Fruit fly (Drosophila melanogaster) whole organism, embryonic: ENCODE results near the gene Mettl5.

ENCODE experiments used
- Aef1 ChIP-seq: fragments of 200-800 bp; sonication (Bioruptor generic); IDR thresholded peaks from 3 replicates; pipeline ENCODE4 v1.3.6; 2022; ENCODE audit warnings: missing biosample characterization, missing genetic modification characterization
- CG10366 ChIP-seq: fragments of 200-800 bp; sonication (Bioruptor generic); IDR thresholded peaks from 2 replicates; pipeline ENCODE4 v1.3.6; 2022; ENCODE audit warnings: missing biosample characterization, missing genetic modification characterization
- CG11085 ChIP-seq: fragments of 200-800 bp; sonication (Bioruptor generic); IDR thresholded peaks from 2 replicates; pipeline ENCODE4 v1.3.6; 2022; ENCODE audit warnings: missing biosample characterization, missing genetic modification characterization
- CG11247 ChIP-seq: fragments of 200-800 bp; sonication (Bioruptor generic); IDR thresholded peaks from 2 replicates; pipeline ENCODE4 v1.3.6; 2022; ENCODE audit warnings: missing biosample characterization, missing genetic modification characterization
- CG11456 ChIP-seq: fragments of 200-800 bp; sonication (Bioruptor generic); IDR thresholded peaks from 3 replicates; pipeline ENCODE4 v1.3.6; 2022; ENCODE audit warnings: missing biosample characterization, missing genetic modification characterization
- CG14014 ChIP-seq: fragments of 200-800 bp; sonication (Bioruptor generic); IDR thresholded peaks from 2 replicates; pipeline ENCODE4 v1.3.6; 2022; ENCODE audit warnings: missing biosample characterization, missing genetic modification characterization
- CG17328 ChIP-seq: fragments of 200-800 bp; sonication (Bioruptor generic); IDR thresholded peaks from 2 replicates; pipeline ENCODE4 v1.3.6; 2022; ENCODE audit warnings: missing biosample characterization, missing genetic modification characterization
- CG17568 ChIP-seq: fragments of 200-800 bp; sonication (Bioruptor generic); optimal IDR thresholded peaks from 2 replicates; lab custom pipeline; 2018; ENCODE audit warnings: missing biosample characterization, mild to moderate bottlenecking, missing genetic modification characterization, moderate library complexity
- CG2129 ChIP-seq: fragments of 200-800 bp; sonication (Bioruptor generic); IDR thresholded peaks from 2 replicates; pipeline ENCODE4 v1.3.6; 2022; ENCODE audit warnings: missing biosample characterization, missing genetic modification characterization; ENCODE audit not compliant: partially characterized antibody
- CG2202 ChIP-seq: fragments of 200-800 bp; sonication (Bioruptor generic); optimal IDR thresholded peaks from 2 replicates; lab custom pipeline; 2018; ENCODE audit warnings: missing biosample characterization, mild to moderate bottlenecking, missing genetic modification characterization
- CG3726 ChIP-seq: fragments of 200-800 bp; sonication (Bioruptor generic); IDR thresholded peaks from 3 replicates; pipeline ENCODE4, ENCODE4 v1.3.6; 2022; ENCODE audit warnings: missing biosample characterization, missing genetic modification characterization
- CG3995 ChIP-seq: fragments of 200-800 bp; sonication (Bioruptor generic); optimal IDR thresholded peaks from 3 replicates; lab custom pipeline; 2016; ENCODE audit warnings: missing biosample characterization, missing genetic modification characterization
- CG6854 ChIP-seq: fragments of 200-800 bp; sonication (Bioruptor generic); optimal IDR thresholded peaks from 3 replicates; lab custom pipeline; 2017; ENCODE audit warnings: missing biosample characterization, mild to moderate bottlenecking, missing genetic modification characterization
- CG8924 ChIP-seq: fragments of 200-800 bp; optimal IDR thresholded peaks from 3 replicates; lab custom pipeline; 2019; ENCODE audit warnings: missing biosample characterization, mild to moderate bottlenecking, missing genetic modification characterization, moderate library complexity
- CG9437 ChIP-seq: fragments of 200-800 bp; sonication (Bioruptor generic); optimal IDR thresholded peaks from 2 replicates; lab custom pipeline; 2018; ENCODE audit warnings: missing biosample characterization, mild to moderate bottlenecking, missing genetic modification characterization
- CG9876 ChIP-seq: fragments of 200-800 bp; sonication (Bioruptor generic); optimal IDR thresholded peaks from 2 replicates; lab custom pipeline; 2016; ENCODE audit warnings: missing biosample characterization, missing genetic modification characterization
- CTCF ChIP-seq: fragments of 200-800 bp; sonication (Bioruptor generic); optimal IDR thresholded peaks from 2 replicates; lab custom pipeline; 2017; ENCODE audit warnings: missing biosample characterization, mild to moderate bottlenecking, missing genetic modification characterization, moderate library complexity
- H15 ChIP-seq: fragments of 200-800 bp; sonication (Bioruptor generic); IDR thresholded peaks from 3 replicates; pipeline ENCODE4 v1.3.6; 2022; ENCODE audit warnings: missing biosample characterization, missing genetic modification characterization
- HLH3B ChIP-seq: fragments of 200-800 bp; sonication (Bioruptor generic); IDR thresholded peaks from 2 replicates; pipeline ENCODE4 v1.3.6; 2022; ENCODE audit warnings: missing biosample characterization, missing genetic modification characterization
- HLH4C ChIP-seq: fragments of 200-800 bp; sonication (Bioruptor generic); IDR thresholded peaks from 3 replicates; pipeline ENCODE4 v1.3.6; 2022; ENCODE audit warnings: missing biosample characterization, missing genetic modification characterization; ENCODE audit not compliant: partially characterized antibody
- Hr3 ChIP-seq: fragments of 200-800 bp; sonication (Bioruptor generic); optimal IDR thresholded peaks from 3 replicates; lab custom pipeline; 2016; ENCODE audit warnings: missing biosample characterization, missing genetic modification characterization
- Mad ChIP-seq: fragments of 200-800 bp; sonication (Bioruptor generic); optimal IDR thresholded peaks from 2 replicates; lab custom pipeline; 2016; ENCODE audit warnings: missing biosample characterization, missing genetic modification characterization
- NC2β ChIP-seq: fragments of 200-800 bp; sonication (Bioruptor generic); optimal IDR thresholded peaks from 2 replicates; lab custom pipeline; 2016; ENCODE audit warnings: missing biosample characterization, missing genetic modification characterization
- Nf-YC ChIP-seq: fragments of 200-800 bp; optimal IDR thresholded peaks from 3 replicates; lab custom pipeline; 2019; ENCODE audit warnings: missing biosample characterization, mild to moderate bottlenecking, missing genetic modification characterization, moderate library complexity
- Ptx1 ChIP-seq: fragments of 200-800 bp; sonication (Bioruptor generic); IDR thresholded peaks from 2 replicates; pipeline ENCODE4 v1.3.6; 2022; ENCODE audit warnings: missing biosample characterization, missing genetic modification characterization
- Scr ChIP-seq: fragments of 200-800 bp; sonication (Bioruptor generic); IDR thresholded peaks from 2 replicates; pipeline ENCODE4 v1.3.6; 2022; ENCODE audit warnings: missing biosample characterization, missing genetic modification characterization; ENCODE audit not compliant: partially characterized antibody
- Sry-δ ChIP-seq: fragments of 200-800 bp; sonication (Bioruptor generic); optimal IDR thresholded peaks from 2 replicates; lab custom pipeline; 2016; ENCODE audit warnings: missing biosample characterization, missing genetic modification characterization
- TFAM ChIP-seq: fragments of 200-800 bp; sonication (Bioruptor generic); optimal IDR thresholded peaks from 2 replicates; lab custom pipeline; 2017; ENCODE audit warnings: missing biosample characterization, missing genetic modification characterization, inconsistent platforms
- abd-A ChIP-seq: fragments of 200-800 bp; sonication (Bioruptor generic); optimal IDR thresholded peaks from 3 replicates; lab custom pipeline; 2019; ENCODE audit warnings: missing biosample characterization, mild to moderate bottlenecking, missing genetic modification characterization, moderate library complexity
- croc ChIP-seq: fragments of 200-800 bp; sonication (Bioruptor generic); conservative IDR thresholded peaks from 3 replicates; pipeline ENCODE4 v1.3.6; 2022; ENCODE audit warnings: missing biosample characterization, missing genetic modification characterization
- cwo ChIP-seq: fragments of 200-800 bp; sonication (Bioruptor generic); optimal IDR thresholded peaks from 3 replicates; lab custom pipeline; 2017; ENCODE audit warnings: missing biosample characterization, missing genetic modification characterization, mild to moderate bottlenecking, moderate library complexity, missing genetic modification reagents
- dati ChIP-seq: fragments of 200-800 bp; sonication (Bioruptor generic); IDR thresholded peaks from 2 replicates; pipeline ENCODE4 v1.3.6; 2022; ENCODE audit warnings: missing biosample characterization, missing genetic modification characterization
- dmrt11E ChIP-seq: fragments of 200-800 bp; sonication (Bioruptor generic); optimal IDR thresholded peaks from 3 replicates; lab custom pipeline; 2018; ENCODE audit warnings: missing biosample characterization, mild to moderate bottlenecking, missing genetic modification characterization, moderate library complexity
- dmrt99B ChIP-seq: fragments of 200-800 bp; sonication (Bioruptor generic); optimal IDR thresholded peaks from 2 replicates; lab custom pipeline; 2018; ENCODE audit warnings: missing biosample characterization, mild to moderate bottlenecking, missing genetic modification characterization, moderate library complexity
- eve ChIP-seq, 2 experiments: fragments of >200 bp; optimal IDR thresholded peaks; 2 replicates each; lab custom pipeline; 2017; ENCODE audit warnings: missing biosample characterization in 2 of 2, missing genetic modification characterization in 2 of 2
- gsb ChIP-seq: fragments of 200-800 bp; sonication (Bioruptor generic); IDR thresholded peaks from 2 replicates; pipeline ENCODE4 v1.3.6; 2022; ENCODE audit warnings: missing biosample characterization, missing genetic modification characterization
- h ChIP-seq: fragments of >200 bp; optimal IDR thresholded peaks from 2 replicates; lab custom pipeline; 2017
- her ChIP-seq: fragments of 200-800 bp; sonication (Bioruptor generic); optimal IDR thresholded peaks from 2 replicates; lab custom pipeline; 2016; ENCODE audit warnings: missing biosample characterization, missing genetic modification characterization
- onecut ChIP-seq: fragments of 200-800 bp; sonication (Bioruptor generic); IDR thresholded peaks from 2 replicates; pipeline ENCODE4 v1.3.6; 2022; ENCODE audit warnings: missing biosample characterization, missing genetic modification characterization
- pb ChIP-seq: fragments of 200-800 bp; sonication (Bioruptor generic); optimal IDR thresholded peaks from 3 replicates; lab custom pipeline; 2016; ENCODE audit warnings: missing biosample characterization, missing genetic modification characterization
- pros ChIP-seq: fragments of 200-800 bp; sonication (Bioruptor generic); optimal IDR thresholded peaks from 3 replicates; lab custom pipeline; 2019; ENCODE audit warnings: missing biosample characterization, mild to moderate bottlenecking, missing genetic modification characterization, moderate library complexity
- psq ChIP-seq: fragments of 200-800 bp; sonication (Bioruptor generic); optimal IDR thresholded peaks from 2 replicates; lab custom pipeline; 2017; ENCODE audit warnings: missing biosample characterization, missing genetic modification characterization
- schlank ChIP-seq: fragments of 200-800 bp; sonication (Bioruptor generic); optimal IDR thresholded peaks from 2 replicates; lab custom pipeline; 2018; ENCODE audit warnings: missing biosample characterization, mild to moderate bottlenecking, missing genetic modification characterization
- sens-2 ChIP-seq: fragments of 200-800 bp; sonication (Bioruptor generic); IDR thresholded peaks from 2 replicates; pipeline ENCODE4 v1.3.6; 2022; ENCODE audit warnings: missing biosample characterization, missing genetic modification characterization
- slbo ChIP-seq: fragments of 200-800 bp; sonication (Bioruptor generic); IDR thresholded peaks from 2 replicates; pipeline ENCODE4 v1.3.6; 2022; ENCODE audit warnings: missing biosample characterization, missing genetic modification characterization
- slou ChIP-seq: fragments of 200-800 bp; sonication (Bioruptor generic); optimal IDR thresholded peaks from 3 replicates; lab custom pipeline; 2016; ENCODE audit warnings: missing biosample characterization, missing genetic modification characterization
- sug ChIP-seq: fragments of 200-800 bp; optimal IDR thresholded peaks from 2 replicates; lab custom pipeline; 2019; ENCODE audit warnings: missing biosample characterization, mild to moderate bottlenecking, missing genetic modification characterization, moderate library complexity
- tna ChIP-seq: fragments of 200-800 bp; sonication (Bioruptor generic); IDR thresholded peaks from 2 replicates; pipeline ENCODE4 v1.3.6; 2022; ENCODE audit warnings: missing biosample characterization, missing genetic modification characterization; ENCODE audit not compliant: partially characterized antibody
- tup ChIP-seq: fragments of 200-800 bp; sonication (Bioruptor generic); optimal IDR thresholded peaks from 2 replicates; lab custom pipeline; 2016; ENCODE audit warnings: missing biosample characterization, mild to moderate bottlenecking, missing genetic modification characterization, moderate library complexity
- unpg ChIP-seq: fragments of 200-800 bp; sonication (Bioruptor generic); optimal IDR thresholded peaks from 3 replicates; lab custom pipeline; 2018; ENCODE audit warnings: missing biosample characterization, mild to moderate bottlenecking, missing genetic modification characterization, moderate library complexity
- wor ChIP-seq: fragments of 200-800 bp; sonication (Bioruptor generic); IDR thresholded peaks from 2 replicates; pipeline ENCODE4 v1.3.6; 2022; ENCODE audit warnings: missing biosample characterization, missing genetic modification characterization

Gene Mettl5

dm6 chr3L:19254715-19255428, 8.7 kb upstream of the Mettl5 start, which contains the start of the genes mRpL21 and rept (continued):
- TF ChIP-seq CG11247 (0 out of 2 replicates have a peak, but pooled peaks have one; percentile 31), CTCF (GFP tag; lab: Kevin White, UChicago) (no peak), h (no peak), unpg (GFP tag; lab: Kevin White, UChicago) (peak; percentile 52), croc (no peak), slou (no peak), TFAM (GFP tag; lab: Kevin White, UChicago) (no peak), her (GFP tag; lab: Kevin White, UChicago) (peak; percentile 60), CG2129 (GFP tag; lab: Robert Waterston, UW) (no peak), onecut (GFP tag; lab: Robert Waterston, UW) (0 out of 2 replicates have a peak, but pooled peaks have one; percentile 15), HLH3B (GFP tag; lab: Robert Waterston, UW) (no peak; the same call in 1 of the 2 replicates), tup (GFP tag; lab: Kevin White, UChicago) (peak; percentile 30), cwo (GFP tag; lab: Kevin White, UChicago) (peak; percentile 45), HLH4C (no peak), NC2β (GFP tag; lab: Kevin White, UChicago) (peak; percentile 11), gsb (GFP tag; lab: Robert Waterston, UW) (no peak), CG2202 (tag; lab: Kevin White, UChicago) (no peak), CG11085 (0 out of 2 replicates have a peak, but pooled peaks have one; percentile 16), eve (GFP tag; optimal IDR thresholded peaks at IDR 0.05; lab: Kevin White, UChicago) (no peak), pros (GFP tag; lab: Kevin White, UChicago) (no peak), CG3995 (GFP tag; lab: Kevin White, UChicago) (no peak), CG17568 (GFP tag; lab: Kevin White, UChicago) (peak; percentile 50), dmrt11E (tag; lab: Kevin White, UChicago) (no peak), Mad (peak; percentile 42), H15 (GFP tag; lab: Robert Waterston, UW) (no peak), sens-2 (GFP tag; lab: Robert Waterston, UW) (peak; percentile 21; the same call in 1 of the 2 replicates), Scr (no peak), CG11456 (peak; percentile 54; the same call in 1 of the 3 replicates), CG9437 (peak; percentile 46), psq (no peak), sug (tag; lab: Kevin White, UChicago) (peak; percentile 66), Aef1 (GFP tag; lab: Robert Waterston, UW) (0 out of 3 replicates have a peak, but pooled peaks have one; percentile 13), CG14014 (GFP tag; lab: Robert Waterston, UW) (peak; percentile 56), schlank (tag; lab: Kevin White, UChicago) (peak; percentile 13), CG17328 (GFP tag; lab: Robert Waterston, UW) (peak; percentile 57; the same call in 1 of the 2 replicates), dmrt99B (peak; percentile 39), Ptx1 (GFP tag; lab: Robert Waterston, UW) (peak; percentile 42; the same call in 1 of the 2 replicates), tna (no peak), pb (GFP tag; lab: Kevin White, UChicago) (peak; percentile 24), CG3726 (GFP tag; lab: Robert Waterston, UW) (no peak), dati (GFP tag; lab: Robert Waterston, UW) (no peak), CG8924 (tag; lab: Kevin White, UChicago) (peak; percentile 42), abd-A (tag; lab: Kevin White, UChicago) (no peak), wor (GFP tag; lab: Robert Waterston, UW) (no peak), Nf-YC (tag; lab: Kevin White, UChicago) (peak; percentile 54), Sry-δ (GFP tag; lab: Kevin White, UChicago) (peak; percentile 55), slbo (GFP tag; lab: Robert Waterston, UW) (peak; percentile 67), CG9876 (GFP tag; lab: Kevin White, UChicago) (peak; percentile 32), CG6854 (GFP tag; lab: Kevin White, UChicago) (no peak), Hr3 (GFP tag; lab: Kevin White, UChicago) (peak; percentile 59), CG10366 (GFP tag; lab: Robert Waterston, UW) (peak; percentile 39; the same call in 1 of the 2 replicates)
